Worm (Caenorhabditis elegans) whole organism, young adult: Measurements from ENCODE around the gene frpr-12.

ENCODE experiments used
- C06A6.2 ChIP-seq: fragments of 200-800 bp; sonication (Bioruptor generic); conservative IDR thresholded peaks from 2 replicates; pipeline ENCODE4 v1.3.6; 2022; ENCODE audit warnings: missing genetic modification characterization, missing compliant biosample characterization
- D2030.7 ChIP-seq: fragments of 200-800 bp; sonication (Bioruptor generic); IDR thresholded peaks from 2 replicates; pipeline ENCODE4 v1.3.6; 2022; ENCODE audit warnings: missing genetic modification reagents, missing genetic modification characterization, missing compliant biosample characterization
- F10E7.11 ChIP-seq: sonication (generic microtip); optimal IDR thresholded peaks from 2 replicates; lab custom pipeline; 2017; ENCODE audit warnings: mild to moderate bottlenecking, missing genetic modification characterization, moderate library complexity, missing compliant biosample characterization
- F22D6.2 ChIP-seq: sonication (generic microtip); optimal IDR thresholded peaks from 2 replicates; lab custom pipeline; 2016; ENCODE audit warnings: mild to moderate bottlenecking, missing genetic modification characterization, missing compliant biosample characterization
- F39B2.1 ChIP-seq: fragments of 200-800 bp; sonication (Bioruptor generic); IDR thresholded peaks from 2 replicates; pipeline ENCODE4 v1.3.6; 2022; ENCODE audit warnings: missing genetic modification reagents, missing genetic modification characterization, missing compliant biosample characterization
- T07F8.4 ChIP-seq: sonication (generic microtip); optimal IDR thresholded peaks from 2 replicates; lab custom pipeline; 2016; ENCODE audit warnings: mild to moderate bottlenecking, missing genetic modification characterization, moderate library complexity, missing compliant biosample characterization
- Y53G8AR.9 ChIP-seq: fragments of 200-800 bp; sonication (Bioruptor generic); conservative IDR thresholded peaks from 2 replicates; pipeline ENCODE4 v1.3.6; 2022; ENCODE audit warnings: missing genetic modification reagents, missing genetic modification characterization, missing compliant biosample characterization
- ama-1 ChIP-seq, 3 experiments: fragments of 150-350 bp in 1 of 3; sonication (generic microtip) in 2 of 3; optimal IDR thresholded peaks; 2 replicates each; lab custom pipeline; 2014 to 2018; ENCODE audit warnings: missing biosample characterization in 2 of 3, missing genetic modification characterization in 2 of 3, missing genetic modification reagents in 2 of 3
- madf-10 ChIP-seq: sonication (generic microtip); optimal IDR thresholded peaks from 2 replicates; lab custom pipeline; 2016; ENCODE audit warnings: mild to moderate bottlenecking, missing genetic modification characterization, missing compliant biosample characterization
- nfyb-1 ChIP-seq: fragments of 200-800 bp; sonication (Bioruptor generic); IDR thresholded peaks from 2 replicates; pipeline ENCODE4 v1.3.6; 2022; ENCODE audit warnings: missing genetic modification reagents, missing genetic modification characterization, missing compliant biosample characterization
- pha-4 ChIP-seq: fragments of 150-350 bp; sonication (generic microtip); optimal IDR thresholded peaks from 2 replicates; lab custom pipeline; 2014; ENCODE audit warnings: missing biosample characterization, missing genetic modification reagents, missing genetic modification characterization
- ztf-28 ChIP-seq: fragments of 200-800 bp; sonication (Bioruptor generic); IDR thresholded peaks from 2 replicates; pipeline ENCODE4 v1.3.6; 2022; ENCODE audit warnings: missing genetic modification reagents, missing genetic modification characterization, missing compliant biosample characterization

ce11 chrV:8948996-8949395, 46.2 kb downstream of the frpr-12 start:
- TF ChIP-seq madf-10 (tag; lab: Kevin White, UChicago) (no peak), ama-1 (optimal IDR thresholded peaks at IDR 0.05; lab: Kevin White, UChicago) (no peak), ama-1 (GFP tag; optimal IDR thresholded peaks at IDR 0.05; lab: Kevin White, UChicago) (no peak), F39B2.1 (GFP tag; lab: Robert Waterston, UW) (no peak), T07F8.4 (tag; lab: Kevin White, UChicago) (no peak), pha-4 (tag; lab: Kevin White, UChicago) (no peak), F22D6.2 (tag; lab: Kevin White, UChicago) (no peak), nfyb-1 (GFP tag; lab: Robert Waterston, UW) (no peak), Y53G8AR.9 (GFP tag; lab: Robert Waterston, UW) (no peak), D2030.7 (no peak), F10E7.11 (tag; lab: Kevin White, UChicago) (no peak), C06A6.2 (GFP tag; lab: Robert Waterston, UW) (no peak), ztf-28 (GFP tag; lab: Robert Waterston, UW) (no peak)
